Worm (Caenorhabditis elegans) whole organism, late embryonic: ENCODE data around the gene spig-9.

Experiments
- C08G9.2 ChIP-seq: sonication (generic microtip); optimal IDR thresholded peaks from 2 replicates; lab custom pipeline; 2016; ENCODE audit warnings: mild to moderate bottlenecking, missing genetic modification characterization, moderate library complexity, missing compliant biosample characterization
- C38D4.7 ChIP-seq: fragments of 200-800 bp; sonication (Bioruptor generic); optimal IDR thresholded peaks from 2 replicates; lab custom pipeline; 2018; ENCODE audit warnings: mild to moderate bottlenecking, missing genetic modification characterization, moderate library complexity, missing compliant biosample characterization
- K02D7.2 ChIP-seq: sonication (generic microtip); optimal IDR thresholded peaks from 2 replicates; lab custom pipeline; 2017; ENCODE audit warnings: mild to moderate bottlenecking, missing genetic modification characterization, missing compliant biosample characterization
- ahr-1 ChIP-seq: sonication (generic microtip); optimal IDR thresholded peaks from 2 replicates; lab custom pipeline; 2016; ENCODE audit warnings: missing genetic modification characterization, missing compliant biosample characterization
- ceh-18 ChIP-seq: sonication (generic microtip); optimal IDR thresholded peaks from 2 replicates; lab custom pipeline; 2016; ENCODE audit warnings: missing genetic modification characterization, missing compliant biosample characterization
- ceh-19 ChIP-seq: fragments of 200-800 bp; sonication (Bioruptor generic); optimal IDR thresholded peaks from 2 replicates; lab custom pipeline; 2018; ENCODE audit warnings: mild to moderate bottlenecking, missing genetic modification characterization, missing compliant biosample characterization
- ceh-24 ChIP-seq: sonication (generic microtip); optimal IDR thresholded peaks from 2 replicates; lab custom pipeline; 2016; ENCODE audit warnings: mild to moderate bottlenecking, missing genetic modification characterization, missing compliant biosample characterization
- ceh-30 ChIP-seq: fragments of 150-350 bp; optimal IDR thresholded peaks from 2 replicates; lab custom pipeline; 2014; ENCODE audit warnings: missing biosample characterization, missing genetic modification characterization
- ceh-31 ChIP-seq: sonication (generic microtip); optimal IDR thresholded peaks from 2 replicates; lab custom pipeline; 2016; ENCODE audit warnings: missing genetic modification characterization, missing compliant biosample characterization
- ceh-45 ChIP-seq: fragments of 200-800 bp; sonication (Bioruptor generic); IDR thresholded peaks from 2 replicates; pipeline ENCODE4 v1.3.6; 2022; ENCODE audit warnings: missing genetic modification reagents, missing genetic modification characterization, missing compliant biosample characterization
- ceh-48 ChIP-seq: sonication (generic microtip); optimal IDR thresholded peaks from 2 replicates; lab custom pipeline; 2016; ENCODE audit warnings: missing genetic modification characterization, inconsistent platforms, missing compliant biosample characterization
- dmd-4 ChIP-seq: sonication (generic microtip); optimal IDR thresholded peaks from 2 replicates; lab custom pipeline; 2016; ENCODE audit warnings: borderline replicate concordance, missing genetic modification characterization, missing compliant biosample characterization
- elt-2 ChIP-seq: sonication (generic microtip); optimal IDR thresholded peaks from 2 replicates; lab custom pipeline; 2016; ENCODE audit warnings: missing genetic modification reagents, missing genetic modification characterization, missing compliant biosample characterization
- gmeb-2 ChIP-seq: sonication (generic microtip); optimal IDR thresholded peaks from 2 replicates; lab custom pipeline; 2016; ENCODE audit warnings: missing genetic modification characterization, inconsistent platforms, missing compliant biosample characterization
- hlh-15 ChIP-seq: sonication (generic microtip); optimal IDR thresholded peaks from 2 replicates; lab custom pipeline; 2016; ENCODE audit warnings: missing genetic modification characterization, missing compliant biosample characterization
- hlh-30 ChIP-seq: sonication (generic microtip); optimal IDR thresholded peaks from 2 replicates; lab custom pipeline; 2017; ENCODE audit warnings: antibody characterized with exemption, missing genetic modification characterization, missing compliant biosample characterization; ENCODE audit not compliant: insufficient read depth
- hlh-8 ChIP-seq: sonication (generic microtip); optimal IDR thresholded peaks from 2 replicates; lab custom pipeline; 2016; ENCODE audit warnings: missing genotype, missing genetic modification characterization, missing compliant biosample characterization
- mec-3 ChIP-seq: sonication (generic microtip); optimal IDR thresholded peaks from 2 replicates; lab custom pipeline; 2016; ENCODE audit warnings: borderline replicate concordance, missing genetic modification characterization, missing compliant biosample characterization
- nhr-11 ChIP-seq: fragments of 150-350 bp; optimal IDR thresholded peaks from 2 replicates; lab custom pipeline; 2014; ENCODE audit warnings: missing biosample characterization, missing genetic modification characterization
- pat-9 ChIP-seq: fragments of 200-800 bp; sonication (Bioruptor generic); optimal IDR thresholded peaks from 2 replicates; lab custom pipeline; 2018; ENCODE audit warnings: mild to moderate bottlenecking, missing genetic modification characterization, moderate library complexity, missing compliant biosample characterization
- pax-1 ChIP-seq: fragments of 150-350 bp; optimal IDR thresholded peaks from 2 replicates; lab custom pipeline; 2014; ENCODE audit warnings: missing biosample characterization, missing genetic modification characterization
- pha-2 ChIP-seq: sonication (generic microtip); optimal IDR thresholded peaks from 2 replicates; lab custom pipeline; 2017; ENCODE audit warnings: mild to moderate bottlenecking, missing genetic modification characterization, missing compliant biosample characterization
- pros-1 ChIP-seq: fragments of 150-350 bp; optimal IDR thresholded peaks from 2 replicates; lab custom pipeline; 2014; ENCODE audit warnings: missing biosample characterization, missing genetic modification reagents, missing genetic modification characterization
- sox-4 ChIP-seq: sonication (generic microtip); optimal IDR thresholded peaks from 2 replicates; lab custom pipeline; 2017; ENCODE audit warnings: mild to moderate bottlenecking, missing genetic modification characterization, inconsistent platforms, missing compliant biosample characterization
- tbx-7 ChIP-seq: sonication (generic microtip); optimal IDR thresholded peaks from 2 replicates; lab custom pipeline; 2016; ENCODE audit warnings: missing genotype, missing genetic modification characterization, missing compliant biosample characterization
- ttx-3 ChIP-seq: sonication (generic microtip); optimal IDR thresholded peaks from 2 replicates; lab custom pipeline; 2016; ENCODE audit warnings: missing genetic modification reagents, missing genetic modification characterization, missing compliant biosample characterization
- unc-3 ChIP-seq, 2 experiments: fragments of 200-800 bp in 1 of 2; sonication (Bioruptor generic) in 1 of 2; sonication (generic microtip) in 1 of 2; conservative IDR thresholded peaks in 1 of 2; optimal IDR thresholded peaks in 1 of 2; 2 replicates each; pipeline versions ENCODE4 v1.3.6 to Lab custom; 2016 to 2022; ENCODE audit warnings: missing compliant biosample characterization in 2 of 2, missing genetic modification characterization in 2 of 2, missing genetic modification reagents in 1 of 2
- unc-42 ChIP-seq: sonication (generic microtip); optimal IDR thresholded peaks from 2 replicates; lab custom pipeline; 2016; ENCODE audit warnings: missing genotype, missing genetic modification characterization, missing compliant biosample characterization

Gene spig-9

ce11 chrV:13647617-13648016 lies 35.9 kb upstream of the spig-9 start:
- TF ChIP-seq unc-3 (GFP tag; conservative IDR thresholded peaks at IDR 0.05; lab: Robert Waterston, UW) (0 out of 2 replicates have a peak, but pooled peaks have one; percentile 11), unc-3 (tag; optimal IDR thresholded peaks at IDR 0.05; lab: Kevin White, UChicago) (no peak), pax-1 (tag; lab: Kevin White, UChicago) (no peak)
- TF ChIP-seq, all 69 proteins: peak for 1

- TF ChIP-seq ceh-24 (tag; lab: Kevin White, UChicago) (no peak), ceh-30 (tag; lab: Kevin White, UChicago) (no peak), elt-2 (tag; lab: Kevin White, UChicago) (no peak), ahr-1 (tag; lab: Kevin White, UChicago) (no peak), ceh-18 (tag; lab: Kevin White, UChicago) (no peak)
These were observed 35.5 kb upstream of the spig-9 start for ce11 chrV:13647185-13647584.

DNA sequence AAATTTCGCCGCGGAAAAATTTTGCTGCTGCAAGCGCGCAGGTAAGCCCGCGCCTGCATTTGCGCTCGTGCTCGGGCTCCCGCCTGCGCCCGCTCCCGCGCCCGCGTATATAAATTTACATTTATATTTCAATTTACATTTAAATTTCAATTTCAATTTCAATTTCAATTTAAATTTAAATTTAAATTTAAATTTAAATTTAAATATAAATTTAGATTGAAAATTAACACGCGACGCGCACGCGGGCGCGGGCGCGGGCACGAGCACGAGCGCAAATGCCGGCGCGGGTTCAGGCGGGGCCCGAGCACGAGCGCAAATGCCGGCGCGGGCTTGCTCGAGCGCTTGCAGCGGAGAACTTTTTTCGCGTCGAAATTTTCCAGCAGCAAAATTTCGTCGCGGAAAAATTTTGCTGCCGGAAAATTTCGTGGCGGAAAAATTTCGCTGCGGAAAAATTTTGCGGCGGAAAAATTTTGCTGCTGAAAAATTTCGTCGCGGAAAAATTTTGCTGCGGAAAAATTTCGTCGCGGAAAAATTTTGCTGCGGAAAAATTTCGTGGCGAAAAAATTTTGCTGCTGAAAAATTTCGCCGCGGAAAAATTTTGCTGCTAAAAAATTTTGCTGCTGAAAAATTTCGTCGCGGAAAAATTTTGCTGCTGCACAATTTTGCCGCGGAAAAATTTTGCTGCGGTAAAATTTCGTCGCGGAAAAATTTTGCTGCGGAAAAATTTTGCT lies 34.3 kb upstream of the spig-9 start:
- no peak for TF ChIP-seq pat-9 (tag; lab: Kevin White, UChicago)
- TF ChIP-seq K02D7.2: peak; percentile 68
- no peak for TF ChIP-seq ceh-31 (tag; lab: Kevin White, UChicago)
- no peak for TF ChIP-seq C08G9.2 (tag; lab: Kevin White, UChicago)
- TF ChIP-seq pha-2 (tag; lab: Kevin White, UChicago): peak; percentile 31
- 0 out of 2 replicates have a peak, but pooled peaks have one; percentile 30 for TF ChIP-seq ceh-45 (GFP tag; lab: Robert Waterston, UW)
- peak; percentile 60 for TF ChIP-seq gmeb-2 (tag; lab: Kevin White, UChicago)
- peak; percentile 1 for TF ChIP-seq ceh-48
- TF ChIP-seq sox-4 (tag; lab: Kevin White, UChicago): peak; percentile 40
- no peak for TF ChIP-seq pros-1 (tag; lab: Kevin White, UChicago)

ce11 chrV:13638040-13638439 lies 26.4 kb upstream of the spig-9 start:
- TF ChIP-seq C38D4.7 (GFP tag; lab: Kevin White, UChicago): no peak
- TF ChIP-seq dmd-4: no peak
- peak; percentile 75 for TF ChIP-seq elt-2 (tag; lab: Kevin White, UChicago)
- TF ChIP-seq mec-3 (tag; lab: Kevin White, UChicago): no peak
- no peak for TF ChIP-seq C08G9.2 (tag; lab: Kevin White, UChicago)
- TF ChIP-seq ceh-24 (tag; lab: Kevin White, UChicago): no peak

DNA sequence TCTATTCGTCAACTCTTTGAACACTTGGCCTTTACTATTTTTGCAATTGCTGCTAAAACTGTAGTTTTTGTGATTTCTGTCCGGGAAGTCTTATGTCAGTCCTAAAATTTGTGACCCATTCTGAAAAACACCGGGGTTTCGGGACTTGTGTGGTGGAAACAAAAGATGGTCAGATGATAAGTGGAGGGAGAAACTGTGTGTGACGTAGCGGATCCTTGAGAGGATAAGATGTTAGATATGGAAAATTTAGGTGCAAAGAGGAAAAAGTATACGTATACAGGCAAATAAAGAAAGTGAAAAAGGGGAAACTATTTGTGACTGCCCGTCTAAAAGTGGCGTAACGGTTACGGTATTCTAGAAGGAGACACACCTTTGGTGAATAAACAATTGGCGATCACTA lies 24.7 kb upstream of the spig-9 start:
- TF ChIP-seq hlh-8 (no peak), hlh-15 (tag; lab: Kevin White, UChicago) (no peak), nhr-11 (tag; lab: Kevin White, UChicago) (no peak), ceh-19 (GFP tag; lab: Kevin White, UChicago) (no peak), ceh-31 (tag; lab: Kevin White, UChicago) (no peak), tbx-7 (tag; lab: Kevin White, UChicago) (no peak)

DNA sequence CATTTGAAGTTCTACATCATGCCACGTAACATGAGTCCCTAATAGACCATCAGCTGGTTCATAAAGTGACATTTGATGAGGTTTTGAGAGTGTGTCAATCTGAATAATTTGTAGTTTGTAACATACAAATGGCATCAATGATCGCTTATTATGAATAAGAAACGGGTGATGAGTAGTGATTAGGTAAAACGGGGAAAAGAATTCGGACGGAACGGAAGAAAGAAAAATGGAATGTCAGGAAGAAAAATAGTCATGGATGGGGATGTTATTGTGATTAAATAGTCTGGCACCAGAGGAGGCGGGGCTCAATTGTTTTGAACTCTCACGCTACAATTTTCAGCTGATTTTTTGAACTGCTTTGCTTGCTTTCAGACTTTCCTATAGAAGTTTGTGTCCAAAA lies 22.5 kb upstream of the spig-9 start, which contains the start of gene H37A05.2:
Gene H37A05.2 (minus strand): TSS at position 101 of the 400 bp plus-strand sequence.
- TF ChIP-seq ttx-3 (tag; lab: Kevin White, UChicago): no peak

DNA sequence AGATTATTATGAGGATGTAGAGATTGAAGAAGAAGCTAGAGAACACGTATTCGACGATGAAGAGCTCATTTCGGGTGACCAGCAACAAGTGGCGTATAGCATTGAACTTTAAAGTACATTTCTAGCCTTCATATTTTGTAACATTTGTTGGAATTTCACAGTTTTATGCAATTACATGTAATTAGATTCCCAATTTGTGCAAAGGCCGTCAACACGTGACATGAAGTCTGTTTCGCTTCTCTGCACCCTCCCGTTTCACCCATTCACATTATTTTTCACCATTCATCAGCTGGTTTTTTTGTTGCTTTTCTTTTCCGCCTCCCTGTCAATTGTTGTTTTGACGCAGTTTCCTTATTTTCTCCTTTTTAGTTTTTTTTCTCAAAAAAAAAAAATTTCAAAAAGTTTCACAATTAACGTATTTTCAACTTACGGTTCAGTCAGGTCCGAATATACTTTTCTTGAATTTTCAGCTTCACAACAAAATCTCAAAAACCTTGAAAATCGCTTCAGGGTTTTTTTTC lies 15.5 kb upstream of the spig-9 start, which contains the start of gene sde-2:
Gene sde-2 (plus strand): TSS at position 471 of the 521 bp plus-strand sequence.
- TF ChIP-seq unc-42: peak; percentile 93
- TF ChIP-seq pha-2 (tag; lab: Kevin White, UChicago): no peak
- TF ChIP-seq hlh-30 (tag; lab: Kevin White, UChicago): peak; percentile 82
- TF ChIP-seq K02D7.2: no peak
